Worm (Caenorhabditis elegans): ENCODE measurements around the gene srlf-35.

DNA sequence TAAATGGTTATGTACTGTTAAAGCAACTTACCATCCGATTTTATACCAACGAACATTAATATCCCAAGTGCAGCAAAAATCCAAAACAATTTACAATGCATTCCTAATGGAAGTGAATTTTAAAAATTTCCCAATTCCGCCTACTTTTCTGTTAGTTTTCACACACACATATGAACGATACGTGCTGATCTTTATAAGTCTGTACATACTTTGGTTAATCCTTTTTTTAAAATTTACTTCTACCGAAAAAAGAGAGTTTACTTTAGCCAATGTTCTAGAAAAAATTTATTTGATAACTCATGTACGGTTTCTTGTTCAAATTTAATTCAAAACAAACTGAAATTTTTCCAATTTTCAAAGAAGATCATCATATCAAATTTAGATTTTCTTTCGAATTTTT, 21.2 kb downstream of the srlf-35 start, which contains the start of gene R11G11.16:
- TF ChIP-seq dao-5 (tag; optimal IDR thresholded peaks at IDR 0.05) (no peak), him-1 (tag; optimal IDR thresholded peaks at IDR 0.05) (no peak), W03F9.2 (tag; optimal IDR thresholded peaks at IDR 0.05) (no peak)

Measured in whole organism, L4/young adult.